Worm (Caenorhabditis elegans): ENCODE data around the gene str-41.

DNA sequence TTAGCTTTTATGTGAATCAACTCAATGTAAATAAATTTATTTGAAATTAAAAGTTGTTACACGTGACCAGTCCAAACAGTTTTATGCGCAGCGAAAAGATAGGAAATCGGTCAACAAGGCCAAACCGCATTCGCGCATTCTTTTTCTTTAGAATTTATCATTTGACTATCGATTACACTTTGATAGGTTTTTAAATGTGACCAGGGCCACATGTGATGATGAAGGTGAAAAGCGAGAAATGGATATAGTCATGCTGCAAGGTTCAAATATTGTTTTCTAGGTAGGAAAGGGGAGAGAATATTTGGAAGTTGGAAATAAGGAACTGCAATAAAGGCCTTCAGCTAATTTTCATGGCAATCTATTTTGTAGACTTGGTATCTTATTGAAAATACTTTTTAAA lies 25.1 kb downstream of the str-41 start:
- TF ChIP-seq him-1 (tag; optimal IDR thresholded peaks at IDR 0.05) (no peak), W03F9.2 (tag; optimal IDR thresholded peaks at IDR 0.05) (no peak)

All from whole organism, L4/young adult.